Worm (Caenorhabditis elegans): ENCODE measurements around the gene ech-8.

The ech-8 gene

ce11 chrIV:10221187-10221586 lies 17.8 kb downstream of the ech-8 start, which contains the start of gene tram-1:
tram-1 (minus strand) TSS chrIV:10221287.
- no peak for TF ChIP-seq lir-3 (tag; optimal IDR thresholded peaks at IDR 0.05)
- TF ChIP-seq D1046.2 (GFP tag; IDR thresholded peaks at IDR 0.05): no peak
- TF ChIP-seq nhr-48 (tag; optimal IDR thresholded peaks at IDR 0.05): no peak

ce11 chrIV:10219208-10219607 lies 19.8 kb downstream of the ech-8 start, which contains the start of gene qns-1:
qns-1 (minus strand) TSS chrIV:10219308.
- no peak for TF ChIP-seq madf-5 (GFP tag; IDR thresholded peaks at IDR 0.05)
- no peak for TF ChIP-seq hlh-30 (tag; optimal IDR thresholded peaks at IDR 0.05; ENCODE audit: insufficient read depth)
- TF ChIP-seq nhr-102 (tag; optimal IDR thresholded peaks at IDR 0.05): no peak
- no peak for TF ChIP-seq nhr-77 (tag; optimal IDR thresholded peaks at IDR 0.05)
- TF ChIP-seq tra-1 (GFP tag; IDR thresholded peaks at IDR 0.05): no peak
- no peak for TF ChIP-seq lin-39 (tag; optimal IDR thresholded peaks at IDR 0.05)
- no peak for TF ChIP-seq R02D3.7 (tag; optimal IDR thresholded peaks at IDR 0.05)
- no peak for TF ChIP-seq egl-27 (tag; optimal IDR thresholded peaks at IDR 0.05)
- no peak for TF ChIP-seq sdz-12 (GFP tag; optimal IDR thresholded peaks at IDR 0.05)
- TF ChIP-seq T26A8.4 (GFP tag; IDR thresholded peaks at IDR 0.05): no peak
- no peak for TF ChIP-seq nhr-111 (GFP tag; optimal IDR thresholded peaks at IDR 0.05)
- TF ChIP-seq ceh-28 (tag; optimal IDR thresholded peaks at IDR 0.05): no peak
- no peak for TF ChIP-seq daf-8 (GFP tag; IDR thresholded peaks at IDR 0.05)
- no peak for TF ChIP-seq nhr-11 (tag; optimal IDR thresholded peaks at IDR 0.05)
- TF ChIP-seq nhr-76 (tag; optimal IDR thresholded peaks at IDR 0.05): no peak
- no peak for TF ChIP-seq unc-130 (GFP tag; optimal IDR thresholded peaks at IDR 0.05)
- TF ChIP-seq lir-3 (tag; optimal IDR thresholded peaks at IDR 0.05): no peak

ce11 chrIV:10216704-10217296 lies 22.2 kb downstream of the ech-8 start:
- TF ChIP-seq lin-38 (GFP tag; IDR thresholded peaks at IDR 0.05) (peak; percentile 19; the same call in 1 of the 2 replicates), madf-5 (GFP tag; IDR thresholded peaks at IDR 0.05) (peak in 1 of 2 experiments; percentile 80; a peak in 1 of 4 replicates), unc-130 (GFP tag; optimal IDR thresholded peaks at IDR 0.05) (no peak), spr-3 (GFP tag; optimal IDR thresholded peaks at IDR 0.05) (peak; percentile 35), zfp-3 (GFP tag; conservative IDR thresholded peaks at IDR 0.05) (0 out of 2 replicates have a peak, but pooled peaks have one; percentile 47), attf-4 (tag; optimal IDR thresholded peaks at IDR 0.05) (no peak), nhr-111 (GFP tag; optimal IDR thresholded peaks at IDR 0.05) (no peak), nhr-48 (tag; optimal IDR thresholded peaks at IDR 0.05) (no peak), lin-29 (GFP tag; IDR thresholded peaks at IDR 0.05) (no peak), ces-1 (GFP tag; optimal IDR thresholded peaks at IDR 0.05) (no peak), set-16 (GFP tag; IDR thresholded peaks at IDR 0.05) (peak; percentile 98), mdl-1 (tag; optimal IDR thresholded peaks at IDR 0.05) (no peak), Y48G9A.11 (GFP tag; IDR thresholded peaks at IDR 0.05) (0 out of 2 replicates have a peak, but pooled peaks have one; percentile 36), nhr-11 (tag; optimal IDR thresholded peaks at IDR 0.05) (no peak), dmd-9 (GFP tag; IDR thresholded peaks at IDR 0.05) (no peak), Y5F2A.4 (GFP tag; optimal IDR thresholded peaks at IDR 0.05) (no peak), mes-2 (tag; optimal IDR thresholded peaks at IDR 0.05; ENCODE audit: poor library complexity, severe bottlenecking) (no peak)

ce11 chrIV:10216078-10216477 lies 22.9 kb downstream of the ech-8 start, which contains the start of gene col-124:
col-124 (plus strand) TSS chrIV:10216451.
- TF ChIP-seq zfp-2 (tag; optimal IDR thresholded peaks at IDR 0.05) (no peak), mxl-3 (GFP tag; optimal IDR thresholded peaks at IDR 0.05) (no peak), dmd-6 (GFP tag; IDR thresholded peaks at IDR 0.05) (peak; percentile 56), mxl-2 (GFP tag; conservative IDR thresholded peaks at IDR 0.05) (0 out of 2 replicates have a peak, but pooled peaks have one; percentile 9), nhr-48 (tag; optimal IDR thresholded peaks at IDR 0.05) (peak; percentile 71), cey-2 (tag; optimal IDR thresholded peaks at IDR 0.05; ENCODE audit: borderline replicate concordance, insufficient read depth) (peak; percentile 16), ama-1 (optimal IDR thresholded peaks at IDR 0.05) (no peak)
